Worm (Caenorhabditis elegans) whole organism, young adult: ENCODE measurements around the gene mesp-1.

Source experiments
- C06A6.2 ChIP-seq: fragments of 200-800 bp; sonication (Bioruptor generic); conservative IDR thresholded peaks from 2 replicates; pipeline ENCODE4 v1.3.6; 2022; ENCODE audit warnings: missing genetic modification characterization, missing compliant biosample characterization
- C17E4.6 ChIP-seq: fragments of 200-800 bp; sonication (Bioruptor generic); IDR thresholded peaks from 2 replicates; pipeline ENCODE4 v1.3.6; 2022; ENCODE audit warnings: missing genetic modification reagents, missing genetic modification characterization, missing compliant biosample characterization
- D2030.7 ChIP-seq: fragments of 200-800 bp; sonication (Bioruptor generic); IDR thresholded peaks from 2 replicates; pipeline ENCODE4 v1.3.6; 2022; ENCODE audit warnings: missing genetic modification reagents, missing genetic modification characterization, missing compliant biosample characterization
- F37B4.10 ChIP-seq: fragments of 200-800 bp; sonication (Bioruptor generic); IDR thresholded peaks from 2 replicates; pipeline ENCODE4 v1.3.6; 2022; ENCODE audit warnings: missing genetic modification characterization, missing compliant biosample characterization
- F55B11.4 ChIP-seq: sonication (generic microtip); optimal IDR thresholded peaks from 2 replicates; lab custom pipeline; 2016; ENCODE audit warnings: missing compliant biosample characterization, missing genetic modification characterization, borderline replicate concordance; ENCODE audit not compliant: insufficient read depth
- F57C9.4 ChIP-seq: sonication (generic microtip); optimal IDR thresholded peaks from 2 replicates; lab custom pipeline; 2017; ENCODE audit warnings: mild to moderate bottlenecking, missing genetic modification characterization, missing compliant biosample characterization
- K11D2.4 ChIP-seq: fragments of 200-800 bp; sonication (Bioruptor generic); IDR thresholded peaks from 2 replicates; pipeline ENCODE4 v1.3.6; 2022; ENCODE audit warnings: missing genetic modification reagents, missing genetic modification characterization, missing compliant biosample characterization
- Y95B8A.8 ChIP-seq: fragments of 200-800 bp; sonication (Bioruptor generic); IDR thresholded peaks from 2 replicates; pipeline ENCODE4 v1.3.6; 2022; ENCODE audit warnings: missing genetic modification reagents, missing genetic modification characterization, missing compliant biosample characterization
- ZK185.1 ChIP-seq: sonication (generic microtip); optimal IDR thresholded peaks from 2 replicates; lab custom pipeline; 2016; ENCODE audit warnings: mild to moderate bottlenecking, missing genetic modification characterization, missing compliant biosample characterization; ENCODE audit not compliant: poor library complexity, severe bottlenecking
- aptf-2 ChIP-seq: fragments of 200-800 bp; sonication (Bioruptor generic); conservative IDR thresholded peaks from 2 replicates; pipeline ENCODE4 v1.3.6; 2022; ENCODE audit warnings: missing genetic modification reagents, missing genetic modification characterization, missing compliant biosample characterization
- aptf-3 ChIP-seq: fragments of 200-800 bp; sonication (Bioruptor generic); IDR thresholded peaks from 2 replicates; pipeline ENCODE4 v1.3.6; 2022; ENCODE audit warnings: missing genetic modification characterization, missing compliant biosample characterization
- atf-7 ChIP-seq: sonication (generic microtip); optimal IDR thresholded peaks from 2 replicates; lab custom pipeline; 2017; ENCODE audit warnings: mild to moderate bottlenecking, missing genetic modification characterization, missing compliant biosample characterization
- attf-3 ChIP-seq: fragments of 200-800 bp; sonication (Bioruptor generic); conservative IDR thresholded peaks from 2 replicates; pipeline ENCODE4 v1.3.6; 2022; ENCODE audit warnings: missing genetic modification reagents, missing genetic modification characterization, missing compliant biosample characterization
- attf-5 ChIP-seq: fragments of 200-800 bp; sonication (Bioruptor generic); optimal IDR thresholded peaks from 2 replicates; lab custom pipeline; 2018; ENCODE audit warnings: mild to moderate bottlenecking, missing genetic modification characterization, missing compliant biosample characterization
- attf-6 ChIP-seq: fragments of 200-800 bp; sonication (Bioruptor generic); IDR thresholded peaks from 2 replicates; pipeline ENCODE4 v1.3.6; 2022; ENCODE audit warnings: missing genetic modification reagents, missing genetic modification characterization, missing compliant biosample characterization
- bed-1 ChIP-seq: fragments of 200-800 bp; sonication (Bioruptor generic); IDR thresholded peaks from 2 replicates; pipeline ENCODE4 v1.3.6; 2022; ENCODE audit warnings: missing genetic modification reagents, missing genetic modification characterization, missing compliant biosample characterization
- cebp-1 ChIP-seq, 2 experiments: fragments of 200-800 bp in 1 of 2; sonication (Bioruptor generic) in 1 of 2; sonication (generic microtip) in 1 of 2; IDR thresholded peaks in 1 of 2; optimal IDR thresholded peaks in 1 of 2; 2 replicates each; pipeline versions ENCODE4 v1.3.6 to Lab custom; 2017 to 2022; ENCODE audit warnings: missing compliant biosample characterization in 2 of 2, missing genetic modification characterization in 2 of 2, mild to moderate bottlenecking in 1 of 2, missing genetic modification reagents in 1 of 2, moderate library complexity in 1 of 2
- ceh-27 ChIP-seq: fragments of 200-800 bp; sonication (Bioruptor generic); optimal IDR thresholded peaks from 2 replicates; lab custom pipeline; 2018; ENCODE audit warnings: mild to moderate bottlenecking, missing genetic modification characterization, moderate library complexity, missing compliant biosample characterization
- chd-7 ChIP-seq: sonication (generic microtip); optimal IDR thresholded peaks from 2 replicates; lab custom pipeline; 2016; ENCODE audit warnings: mild to moderate bottlenecking, missing genetic modification characterization, moderate library complexity, missing compliant biosample characterization
- dox-1 ChIP-seq: fragments of 200-800 bp; sonication (Bioruptor generic); IDR thresholded peaks from 2 replicates; pipeline ENCODE4 v1.3.6; 2022; ENCODE audit warnings: missing genetic modification reagents, missing genetic modification characterization, missing compliant biosample characterization
- dpff-1 ChIP-seq: sonication (generic microtip); optimal IDR thresholded peaks from 2 replicates; lab custom pipeline; 2017; ENCODE audit warnings: mild to moderate bottlenecking, missing genetic modification characterization, missing compliant biosample characterization
- efl-1 ChIP-seq: fragments of 150-350 bp; optimal IDR thresholded peaks from 2 replicates; lab custom pipeline; 2014; ENCODE audit warnings: missing biosample characterization, missing genetic modification reagents, missing genetic modification characterization
- ets-4 ChIP-seq: fragments of 200-800 bp; sonication (Bioruptor generic); optimal IDR thresholded peaks from 2 replicates; lab custom pipeline; 2018; ENCODE audit warnings: mild to moderate bottlenecking, missing genetic modification characterization, missing compliant biosample characterization
- fkh-3 ChIP-seq: sonication (generic microtip); optimal IDR thresholded peaks from 2 replicates; lab custom pipeline; 2016; ENCODE audit warnings: mild to moderate bottlenecking, missing genetic modification characterization, missing compliant biosample characterization
- lag-1 ChIP-seq: fragments of 200-800 bp; sonication (Bioruptor generic); IDR thresholded peaks from 2 replicates; pipeline ENCODE4 v1.3.6; 2022; ENCODE audit warnings: missing genetic modification reagents, missing genetic modification characterization, missing compliant biosample characterization
- let-526 ChIP-seq: fragments of 200-800 bp; sonication (Bioruptor generic); IDR thresholded peaks from 2 replicates; pipeline ENCODE4 v1.3.6; 2022; ENCODE audit warnings: missing genetic modification reagents, missing genetic modification characterization, missing compliant biosample characterization
- lsl-1 ChIP-seq: fragments of 200-800 bp; sonication (Bioruptor generic); optimal IDR thresholded peaks from 2 replicates; lab custom pipeline; 2018; ENCODE audit warnings: mild to moderate bottlenecking, missing genetic modification characterization, moderate library complexity, missing compliant biosample characterization
- madf-10 ChIP-seq: sonication (generic microtip); optimal IDR thresholded peaks from 2 replicates; lab custom pipeline; 2016; ENCODE audit warnings: mild to moderate bottlenecking, missing genetic modification characterization, missing compliant biosample characterization
- madf-6 ChIP-seq: fragments of 200-800 bp; sonication (Bioruptor generic); IDR thresholded peaks from 2 replicates; pipeline ENCODE4 v1.3.6; 2022; ENCODE audit warnings: missing genetic modification reagents, missing genetic modification characterization, missing compliant biosample characterization
- mel-28 ChIP-seq: sonication (generic microtip); optimal IDR thresholded peaks from 2 replicates; lab custom pipeline; 2016; ENCODE audit warnings: borderline replicate concordance, mild to moderate bottlenecking, missing genetic modification characterization, missing compliant biosample characterization
- mxl-1 ChIP-seq: sonication (generic microtip); optimal IDR thresholded peaks from 2 replicates; lab custom pipeline; 2016; ENCODE audit warnings: missing genetic modification characterization, missing compliant biosample characterization
- nfya-1 ChIP-seq: sonication (generic microtip); optimal IDR thresholded peaks from 2 replicates; lab custom pipeline; 2017; ENCODE audit warnings: antibody characterized with exemption, missing compliant biosample characterization, missing genetic modification characterization, borderline replicate concordance; ENCODE audit not compliant: insufficient read depth
- nhr-179 ChIP-seq: sonication (generic microtip); optimal IDR thresholded peaks from 2 replicates; lab custom pipeline; 2016; ENCODE audit warnings: mild to moderate bottlenecking, missing genetic modification characterization, missing compliant biosample characterization
- nhr-27 ChIP-seq: fragments of 200-800 bp; sonication (Bioruptor generic); optimal IDR thresholded peaks from 2 replicates; lab custom pipeline; 2018; ENCODE audit warnings: mild to moderate bottlenecking, missing genetic modification characterization, moderate library complexity, missing compliant biosample characterization
- nhr-80 ChIP-seq: sonication (generic microtip); optimal IDR thresholded peaks from 2 replicates; lab custom pipeline; 2016; ENCODE audit warnings: missing genetic modification characterization, missing compliant biosample characterization
- pha-4 ChIP-seq: fragments of 150-350 bp; sonication (generic microtip); optimal IDR thresholded peaks from 2 replicates; lab custom pipeline; 2014; ENCODE audit warnings: missing biosample characterization, missing genetic modification reagents, missing genetic modification characterization
- rcor-1 ChIP-seq: fragments of 200-800 bp; sonication (Bioruptor generic); IDR thresholded peaks from 2 replicates; pipeline ENCODE4 v1.3.6; 2022; ENCODE audit warnings: missing genetic modification reagents, missing genetic modification characterization, missing compliant biosample characterization
- snpc-3.4 ChIP-seq: sonication (generic microtip); optimal IDR thresholded peaks from 2 replicates; lab custom pipeline; 2017; ENCODE audit warnings: missing genetic modification characterization, mild to moderate bottlenecking, missing compliant biosample characterization, antibody characterized with exemption, moderate library complexity, missing genotype, missing genetic modification reagents
- tbp1 ChIP-seq: fragments of 200-800 bp; sonication (Bioruptor generic); optimal IDR thresholded peaks from 2 replicates; lab custom pipeline; 2018; ENCODE audit warnings: mild to moderate bottlenecking, missing genetic modification characterization, missing compliant biosample characterization
- unc-130 ChIP-seq: sonication (generic microtip); optimal IDR thresholded peaks from 2 replicates; lab custom pipeline; 2016; ENCODE audit warnings: missing genetic modification reagents, missing genetic modification characterization, missing compliant biosample characterization
- unc-62 ChIP-seq: fragments of 150-350 bp; optimal IDR thresholded peaks from 2 replicates; lab custom pipeline; 2014; ENCODE audit warnings: missing biosample characterization, missing genetic modification reagents, missing genetic modification characterization
- ztf-18 ChIP-seq: sonication (generic microtip); optimal IDR thresholded peaks from 2 replicates; lab custom pipeline; 2016; ENCODE audit warnings: missing genotype, mild to moderate bottlenecking, missing genetic modification characterization, missing compliant biosample characterization
- ztf-22 ChIP-seq: fragments of 200-800 bp; sonication (Bioruptor generic); optimal IDR thresholded peaks from 2 replicates; lab custom pipeline; 2018; ENCODE audit warnings: mild to moderate bottlenecking, missing genetic modification characterization, moderate library complexity, missing compliant biosample characterization
- ztf-28 ChIP-seq: fragments of 200-800 bp; sonication (Bioruptor generic); IDR thresholded peaks from 2 replicates; pipeline ENCODE4 v1.3.6; 2022; ENCODE audit warnings: missing genetic modification reagents, missing genetic modification characterization, missing compliant biosample characterization

mesp-1 gene

DNA sequence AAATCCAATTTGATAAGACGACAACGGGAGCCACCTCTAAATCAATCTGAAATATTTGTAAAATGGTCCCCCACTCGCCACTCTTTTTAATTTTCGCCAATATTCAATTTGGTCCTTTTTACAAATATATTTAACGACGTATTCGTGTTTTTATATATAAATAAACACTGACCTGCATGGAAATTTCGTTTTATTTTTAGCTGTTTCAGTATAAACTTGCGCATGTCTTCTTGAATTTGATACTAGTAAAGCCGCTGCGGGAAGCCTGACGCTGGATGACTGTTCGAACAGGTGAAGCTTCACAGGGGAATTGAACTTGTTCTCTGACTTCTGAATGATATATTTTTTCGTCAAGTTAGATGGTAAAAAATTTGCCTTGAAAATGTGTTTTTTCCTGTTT lies 15.4 kb downstream of the mesp-1 start (continued):
- TF ChIP-seq let-526 (GFP tag; lab: Robert Waterston, UW), result no peak
- TF ChIP-seq ztf-28 (GFP tag; lab: Robert Waterston, UW), result no peak
- no peak for TF ChIP-seq aptf-2 (GFP tag; lab: Robert Waterston, UW)
- no peak for TF ChIP-seq lsl-1 (GFP tag; lab: Kevin White, UChicago)
- no peak for TF ChIP-seq C06A6.2 (GFP tag; lab: Robert Waterston, UW)
- no peak; the same call in none of the 2 replicates for TF ChIP-seq madf-6 (GFP tag; lab: Robert Waterston, UW)
- no peak for TF ChIP-seq nfya-1 (tag; lab: Kevin White, UChicago)
- TF ChIP-seq F57C9.4 (tag; lab: Kevin White, UChicago), result no peak
- no peak for TF ChIP-seq attf-5
- TF ChIP-seq fkh-3 (tag; lab: Kevin White, UChicago), result no peak
- TF ChIP-seq chd-7 (tag; lab: Kevin White, UChicago), result no peak
- TF ChIP-seq nhr-80 (tag; lab: Kevin White, UChicago), result no peak
- TF ChIP-seq, all 124 proteins: peak for 7

DNA sequence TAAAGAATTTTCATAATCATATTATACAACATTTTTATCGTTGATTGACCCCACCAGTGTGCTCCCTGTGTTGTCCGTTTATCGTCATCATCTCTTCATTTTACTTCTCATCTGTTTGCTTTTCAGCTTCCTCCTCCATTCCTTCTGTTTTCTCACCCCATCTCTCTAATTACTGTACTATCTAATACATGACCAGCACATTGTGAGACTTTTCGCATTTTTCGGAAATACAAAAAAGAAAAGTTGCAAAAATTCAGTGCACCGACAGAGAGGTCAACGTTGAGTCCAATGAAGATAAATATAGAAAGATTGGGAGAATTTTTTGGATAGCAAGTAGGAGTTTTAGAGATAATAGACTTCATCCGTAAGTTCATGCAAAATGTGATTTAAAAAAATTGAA lies 20.8 kb downstream of the mesp-1 start:
- no peak for TF ChIP-seq atf-7 (tag; lab: Kevin White, UChicago)
- no peak for TF ChIP-seq C17E4.6 (GFP tag; lab: Robert Waterston, UW)
- TF ChIP-seq nhr-27 (tag; lab: Kevin White, UChicago), result no peak
- no peak for TF ChIP-seq Y95B8A.8 (GFP tag; lab: Robert Waterston, UW)
- no peak for TF ChIP-seq attf-5
- no peak for TF ChIP-seq rcor-1 (GFP tag; lab: Robert Waterston, UW)
- no peak for TF ChIP-seq ztf-18 (tag; lab: Kevin White, UChicago)
- no peak for TF ChIP-seq attf-6 (GFP tag; lab: Robert Waterston, UW)

DNA sequence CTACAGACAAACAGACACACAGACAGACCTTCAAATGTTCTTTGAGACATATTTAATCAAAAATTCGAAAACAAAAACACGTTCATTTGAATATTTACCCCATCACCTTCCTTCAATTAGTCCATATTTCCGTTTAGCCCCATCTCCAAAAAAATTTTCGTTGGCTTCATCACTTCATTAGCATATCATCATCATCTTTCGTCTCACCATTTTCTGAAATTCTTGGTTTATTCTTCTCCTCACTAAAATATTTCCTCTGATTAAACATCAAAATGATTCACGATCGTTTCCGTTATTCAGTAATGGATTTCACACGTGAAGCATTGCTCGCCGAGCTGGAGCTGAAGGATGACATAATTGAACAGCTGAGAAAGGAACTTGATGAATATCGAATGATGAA lies 21.5 kb downstream of the mesp-1 start, which contains the start of gene pkg-2:
pkg-2 (plus strand) TSS at position 301 of the 400 bp plus-strand sequence.
- TF ChIP-seq aptf-3 (GFP tag; lab: Robert Waterston, UW), result no peak
- TF ChIP-seq dox-1 (GFP tag; lab: Robert Waterston, UW), result no peak
- no peak for TF ChIP-seq madf-10 (tag; lab: Kevin White, UChicago)
- TF ChIP-seq mel-28, result no peak
- TF ChIP-seq F37B4.10, result no peak
- no peak for TF ChIP-seq bed-1
- TF ChIP-seq attf-3 (GFP tag; lab: Robert Waterston, UW), result no peak
- TF ChIP-seq ztf-22 (GFP tag; lab: Kevin White, UChicago), result no peak
- no peak for TF ChIP-seq mxl-1 (tag; lab: Kevin White, UChicago)
- no peak for TF ChIP-seq K11D2.4
- TF ChIP-seq Y95B8A.8 (GFP tag; lab: Robert Waterston, UW), result no peak
- no peak for TF ChIP-seq tbp1
- TF ChIP-seq snpc-3.4 (tag; lab: Kevin White, UChicago), result no peak
- no peak for TF ChIP-seq unc-130
- TF ChIP-seq D2030.7 (GFP tag; lab: Robert Waterston, UW), result no peak
- TF ChIP-seq nhr-27 (tag; lab: Kevin White, UChicago), result no peak
- TF ChIP-seq nhr-179 (tag; lab: Kevin White, UChicago), result no peak
- TF ChIP-seq ceh-27 (GFP tag; lab: Kevin White, UChicago), result no peak
- TF ChIP-seq, all 124 proteins: peak for 0

DNA sequence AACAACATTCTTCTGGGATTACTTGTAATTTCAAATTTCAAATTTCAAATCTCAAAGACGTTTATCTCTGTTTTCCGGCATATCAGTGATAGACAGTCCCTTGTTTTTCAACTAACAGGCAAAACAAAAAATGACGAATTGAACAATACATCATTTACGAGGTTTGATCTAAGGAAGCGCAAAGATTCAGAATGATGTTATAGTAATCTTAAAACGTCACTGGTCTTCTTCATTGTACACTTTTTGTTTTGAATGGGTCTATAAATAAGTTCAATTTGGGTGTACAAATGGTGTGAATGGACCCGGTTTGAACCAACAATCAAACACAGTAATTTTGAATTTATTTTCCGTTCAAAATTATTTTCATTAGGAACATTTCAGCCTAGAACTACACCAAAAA lies 24.9 kb downstream of the mesp-1 start:
- TF ChIP-seq unc-62 (no peak), ZK185.1 (no peak), aptf-2 (GFP tag; lab: Robert Waterston, UW) (no peak), F55B11.4 (no peak), C06A6.2 (GFP tag; lab: Robert Waterston, UW) (no peak), dpff-1 (tag; lab: Kevin White, UChicago) (no peak), tbp1 (no peak), aptf-3 (GFP tag; lab: Robert Waterston, UW) (no peak), dox-1 (GFP tag; lab: Robert Waterston, UW) (no peak), efl-1 (GFP tag; lab: Kevin White, UChicago) (no peak), ztf-28 (GFP tag; lab: Robert Waterston, UW) (no peak), cebp-1 (GFP tag; IDR thresholded peaks at IDR 0.05; lab: Robert Waterston, UW) (no peak), cebp-1 (tag; optimal IDR thresholded peaks at IDR 0.05; lab: Kevin White, UChicago) (no peak), ets-4 (no peak), pha-4 (no peak), lag-1 (no peak), unc-130 (no peak)
